Fruit fly (Drosophila melanogaster) whole organism, embryonic: Measurements from ENCODE around the gene gro.
A peak's percentile ranks its signal among the peaks of the same experiment; 100 is the strongest.

Experiments used
- Abd-B ChIP-seq: fragments of 200-800 bp; sonication (Bioruptor generic); optimal IDR thresholded peaks from 2 replicates; lab custom pipeline; 2018; ENCODE audit warnings: missing biosample characterization, mild to moderate bottlenecking, missing genetic modification characterization, moderate library complexity
- Adf1 ChIP-seq: fragments of 200-800 bp; sonication (Bioruptor generic); IDR thresholded peaks from 2 replicates; pipeline ENCODE4 v1.3.6; 2022; ENCODE audit warnings: missing biosample characterization, missing genetic modification characterization
- Asciz ChIP-seq: fragments of 200-800 bp; sonication (Bioruptor generic); optimal IDR thresholded peaks from 2 replicates; lab custom pipeline; 2017; ENCODE audit warnings: missing biosample characterization, mild to moderate bottlenecking, missing genetic modification characterization, missing genetic modification reagents
- Bdp1 ChIP-seq: fragments of 200-800 bp; sonication (Bioruptor generic); optimal IDR thresholded peaks from 3 replicates; lab custom pipeline; 2016; ENCODE audit warnings: missing biosample characterization, missing genetic modification characterization
- CG1024 ChIP-seq: fragments of 200-800 bp; sonication (Bioruptor generic); IDR thresholded peaks from 2 replicates; pipeline ENCODE4 v1.3.6; 2022; ENCODE audit warnings: missing biosample characterization, missing genetic modification characterization
- CG11247 ChIP-seq: fragments of 200-800 bp; sonication (Bioruptor generic); IDR thresholded peaks from 2 replicates; pipeline ENCODE4 v1.3.6; 2022; ENCODE audit warnings: missing biosample characterization, missing genetic modification characterization
- CG11456 ChIP-seq: fragments of 200-800 bp; sonication (Bioruptor generic); IDR thresholded peaks from 3 replicates; pipeline ENCODE4 v1.3.6; 2022; ENCODE audit warnings: missing biosample characterization, missing genetic modification characterization
- CG11695 ChIP-seq: fragments of 200-800 bp; sonication (Bioruptor generic); IDR thresholded peaks from 3 replicates; pipeline ENCODE4 v1.3.6; 2022; ENCODE audit warnings: missing biosample characterization, missing genetic modification characterization
- CG12219 ChIP-seq: fragments of 200-800 bp; sonication (Bioruptor generic); optimal IDR thresholded peaks from 3 replicates; lab custom pipeline; 2018; ENCODE audit warnings: missing biosample characterization, mild to moderate bottlenecking, missing genetic modification characterization
- CG12391 ChIP-seq: fragments of 200-800 bp; sonication (Bioruptor generic); optimal IDR thresholded peaks from 3 replicates; lab custom pipeline; 2018; ENCODE audit warnings: missing biosample characterization, mild to moderate bottlenecking, missing genetic modification characterization, moderate library complexity
- CG15696 ChIP-seq: fragments of 200-800 bp; sonication (Bioruptor generic); optimal IDR thresholded peaks from 2 replicates; lab custom pipeline; 2019; ENCODE audit warnings: missing biosample characterization, mild to moderate bottlenecking, missing genetic modification characterization, moderate library complexity
- CG16779 ChIP-seq: fragments of 200-800 bp; sonication (Bioruptor generic); IDR thresholded peaks from 2 replicates; pipeline ENCODE4 v1.3.6; 2022; ENCODE audit warnings: missing biosample characterization, missing genetic modification characterization
- CG17829 ChIP-seq: fragments of 200-800 bp; optimal IDR thresholded peaks from 2 replicates; lab custom pipeline; 2019; ENCODE audit warnings: missing biosample characterization, mild to moderate bottlenecking, missing genetic modification characterization, moderate library complexity
- CG2199 ChIP-seq: fragments of 200-800 bp; sonication (Bioruptor generic); IDR thresholded peaks from 3 replicates; pipeline ENCODE4 v1.3.6; 2022; ENCODE audit warnings: missing biosample characterization, missing genetic modification characterization
- CG31224 ChIP-seq: fragments of 200-800 bp; sonication (Bioruptor generic); IDR thresholded peaks from 2 replicates; pipeline ENCODE4 v1.3.6; 2022; ENCODE audit warnings: missing biosample characterization, missing genetic modification characterization
- CG31441 ChIP-seq: fragments of 200-800 bp; sonication (Bioruptor generic); IDR thresholded peaks from 2 replicates; pipeline ENCODE4 v1.3.6; 2022; ENCODE audit warnings: missing biosample characterization, missing genetic modification characterization
- CG4404 ChIP-seq: fragments of 200-800 bp; sonication (Bioruptor generic); IDR thresholded peaks from 2 replicates; pipeline ENCODE4 v1.3.6; 2022; ENCODE audit warnings: missing biosample characterization, missing genetic modification characterization
- CG6765 ChIP-seq: fragments of 200-800 bp; sonication (Bioruptor generic); optimal IDR thresholded peaks from 3 replicates; lab custom pipeline; 2017; ENCODE audit warnings: missing biosample characterization, mild to moderate bottlenecking, missing genetic modification characterization
- CG9215 ChIP-seq: fragments of 200-800 bp; sonication (Bioruptor generic); IDR thresholded peaks from 2 replicates; pipeline ENCODE4 v1.3.6; 2022; ENCODE audit warnings: missing biosample characterization, missing genetic modification characterization
- Camta ChIP-seq: fragments of 200-800 bp; sonication (Bioruptor generic); optimal IDR thresholded peaks from 2 replicates; lab custom pipeline; 2016; ENCODE audit warnings: missing biosample characterization, missing genetic modification characterization
- Deaf1 ChIP-seq: fragments of 200-800 bp; optimal IDR thresholded peaks from 3 replicates; lab custom pipeline; 2019; ENCODE audit warnings: missing biosample characterization, mild to moderate bottlenecking, missing genetic modification characterization, moderate library complexity
- Dll ChIP-seq: fragments of 200-800 bp; sonication (Bioruptor generic); IDR thresholded peaks from 4 replicates; pipeline ENCODE4 v1.3.6; 2022; ENCODE audit warnings: missing biosample characterization, missing genetic modification characterization; ENCODE audit not compliant: partially characterized antibody
- Gug ChIP-seq: fragments of 200-800 bp; sonication (Bioruptor generic); IDR thresholded peaks from 4 replicates; pipeline ENCODE4 v1.3.6; 2022; ENCODE audit warnings: missing biosample characterization, missing genetic modification characterization
- HmgZ ChIP-seq: fragments of 200-800 bp; sonication (Bioruptor generic); optimal IDR thresholded peaks from 2 replicates; lab custom pipeline; 2018; ENCODE audit warnings: missing biosample characterization, mild to moderate bottlenecking, missing genetic modification characterization
- Hr78 ChIP-seq, 2 experiments: fragments of 200-800 bp in 1 of 2; fragments of >200 bp in 1 of 2; sonication (Bioruptor generic) in 1 of 2; optimal IDR thresholded peaks; 2 replicates each; lab custom pipeline; 2017 to 2019; ENCODE audit warnings: missing biosample characterization in 2 of 2, missing genetic modification characterization in 2 of 2, mild to moderate bottlenecking in 1 of 2, moderate library complexity in 1 of 2
- PHDP ChIP-seq: fragments of 200-800 bp; sonication (Bioruptor generic); optimal IDR thresholded peaks from 3 replicates; lab custom pipeline; 2018; ENCODE audit warnings: missing biosample characterization, mild to moderate bottlenecking, missing genetic modification characterization, moderate library complexity
- Scr ChIP-seq: fragments of 200-800 bp; sonication (Bioruptor generic); IDR thresholded peaks from 2 replicates; pipeline ENCODE4 v1.3.6; 2022; ENCODE audit warnings: missing biosample characterization, missing genetic modification characterization; ENCODE audit not compliant: partially characterized antibody
- bowl ChIP-seq: fragments of 200-800 bp; sonication (Bioruptor generic); IDR thresholded peaks from 2 replicates; pipeline ENCODE4 v1.3.6; 2022; ENCODE audit warnings: missing biosample characterization, missing genetic modification characterization
- btn ChIP-seq: fragments of 200-800 bp; sonication (Bioruptor generic); optimal IDR thresholded peaks from 2 replicates; lab custom pipeline; 2016; ENCODE audit warnings: missing biosample characterization, missing genetic modification characterization
- cato ChIP-seq: fragments of 200-800 bp; sonication (Bioruptor generic); optimal IDR thresholded peaks from 2 replicates; lab custom pipeline; 2016; ENCODE audit warnings: missing biosample characterization, missing genetic modification characterization, borderline replicate concordance
- chif ChIP-seq, 2 experiments: fragments of 200-800 bp; sonication (Bioruptor generic); optimal IDR thresholded peaks; 3 replicates each; lab custom pipeline; 2016; ENCODE audit warnings: missing biosample characterization in 2 of 2, missing genetic modification characterization in 2 of 2
- dmrt11E ChIP-seq: fragments of 200-800 bp; sonication (Bioruptor generic); optimal IDR thresholded peaks from 3 replicates; lab custom pipeline; 2018; ENCODE audit warnings: missing biosample characterization, mild to moderate bottlenecking, missing genetic modification characterization, moderate library complexity
- fd102C ChIP-seq: fragments of 200-800 bp; sonication (Bioruptor generic); optimal IDR thresholded peaks from 2 replicates; lab custom pipeline; 2018; ENCODE audit warnings: missing biosample characterization, mild to moderate bottlenecking, missing genetic modification characterization, moderate library complexity
- fd64A ChIP-seq: fragments of 200-800 bp; sonication (Bioruptor generic); optimal IDR thresholded peaks from 3 replicates; lab custom pipeline; 2018; ENCODE audit warnings: missing biosample characterization, mild to moderate bottlenecking, missing genetic modification characterization
- gcm ChIP-seq: fragments of 200-800 bp; sonication (Bioruptor generic); optimal IDR thresholded peaks from 2 replicates; lab custom pipeline; 2019; ENCODE audit warnings: missing biosample characterization, mild to moderate bottlenecking, missing genetic modification characterization, moderate library complexity
- gt ChIP-seq: fragments of 200-800 bp; sonication (Bioruptor generic); IDR thresholded peaks from 2 replicates; pipeline ENCODE4 v1.3.6; 2022; ENCODE audit warnings: missing biosample characterization, missing genetic modification characterization
- hbn ChIP-seq: fragments of 200-800 bp; sonication (Bioruptor generic); IDR thresholded peaks from 2 replicates; pipeline ENCODE4 v1.3.6; 2022; ENCODE audit warnings: missing biosample characterization, missing genetic modification characterization; ENCODE audit not compliant: partially characterized antibody
- inv ChIP-seq: fragments of 200-800 bp; sonication (Bioruptor generic); IDR thresholded peaks from 2 replicates; pipeline ENCODE4 v1.3.6; 2022; ENCODE audit warnings: missing biosample characterization, missing genetic modification characterization; ENCODE audit not compliant: partially characterized antibody
- ken ChIP-seq: fragments of 200-800 bp; sonication (Bioruptor generic); IDR thresholded peaks from 3 replicates; pipeline ENCODE4 v1.3.6; 2022; ENCODE audit warnings: missing biosample characterization, missing genetic modification characterization
- lab ChIP-seq: fragments of 200-800 bp; sonication (Bioruptor generic); optimal IDR thresholded peaks from 3 replicates; lab custom pipeline; 2017; ENCODE audit warnings: missing biosample characterization, missing genetic modification characterization, mild to moderate bottlenecking, moderate library complexity, missing genetic modification reagents
- otp ChIP-seq: fragments of 200-800 bp; sonication (Bioruptor generic); IDR thresholded peaks from 3 replicates; pipeline ENCODE4, ENCODE4 v1.3.6; 2022; ENCODE audit warnings: missing biosample characterization, missing genetic modification characterization
- pnt ChIP-seq: fragments of 200-800 bp; sonication (Bioruptor generic); optimal IDR thresholded peaks from 3 replicates; lab custom pipeline; 2016; ENCODE audit warnings: missing biosample characterization, missing genetic modification characterization
- pros ChIP-seq: fragments of 200-800 bp; sonication (Bioruptor generic); optimal IDR thresholded peaks from 3 replicates; lab custom pipeline; 2019; ENCODE audit warnings: missing biosample characterization, mild to moderate bottlenecking, missing genetic modification characterization, moderate library complexity
- sd ChIP-seq: fragments of 200-800 bp; sonication (Bioruptor generic); optimal IDR thresholded peaks from 3 replicates; lab custom pipeline; 2018; ENCODE audit warnings: missing biosample characterization, mild to moderate bottlenecking, missing genetic modification characterization, moderate library complexity
- seq ChIP-seq: fragments of 200-800 bp; sonication (Bioruptor generic); IDR thresholded peaks from 2 replicates; pipeline ENCODE4 v1.3.6; 2022; ENCODE audit warnings: missing biosample characterization, missing genetic modification characterization
- sug ChIP-seq: fragments of 200-800 bp; optimal IDR thresholded peaks from 2 replicates; lab custom pipeline; 2019; ENCODE audit warnings: missing biosample characterization, mild to moderate bottlenecking, missing genetic modification characterization, moderate library complexity
- tap ChIP-seq: fragments of 200-800 bp; optimal IDR thresholded peaks from 3 replicates; lab custom pipeline; 2019; ENCODE audit warnings: missing biosample characterization, mild to moderate bottlenecking, missing genetic modification characterization, moderate library complexity
- tna ChIP-seq: fragments of 200-800 bp; sonication (Bioruptor generic); IDR thresholded peaks from 2 replicates; pipeline ENCODE4 v1.3.6; 2022; ENCODE audit warnings: missing biosample characterization, missing genetic modification characterization; ENCODE audit not compliant: partially characterized antibody
- trh ChIP-seq: fragments of 200-800 bp; sonication (Bioruptor generic); optimal IDR thresholded peaks from 2 replicates; lab custom pipeline; 2016; ENCODE audit warnings: missing biosample characterization, missing genetic modification characterization
- usp ChIP-seq: fragments of >200 bp; optimal IDR thresholded peaks from 2 replicates; lab custom pipeline; 2017; ENCODE audit warnings: missing biosample characterization, missing genetic modification characterization
- wdn ChIP-seq: fragments of 200-800 bp; sonication (Bioruptor generic); IDR thresholded peaks from 2 replicates; pipeline ENCODE4 v1.3.6; 2022; ENCODE audit warnings: missing biosample characterization, missing genetic modification characterization

gro gene

DNA sequence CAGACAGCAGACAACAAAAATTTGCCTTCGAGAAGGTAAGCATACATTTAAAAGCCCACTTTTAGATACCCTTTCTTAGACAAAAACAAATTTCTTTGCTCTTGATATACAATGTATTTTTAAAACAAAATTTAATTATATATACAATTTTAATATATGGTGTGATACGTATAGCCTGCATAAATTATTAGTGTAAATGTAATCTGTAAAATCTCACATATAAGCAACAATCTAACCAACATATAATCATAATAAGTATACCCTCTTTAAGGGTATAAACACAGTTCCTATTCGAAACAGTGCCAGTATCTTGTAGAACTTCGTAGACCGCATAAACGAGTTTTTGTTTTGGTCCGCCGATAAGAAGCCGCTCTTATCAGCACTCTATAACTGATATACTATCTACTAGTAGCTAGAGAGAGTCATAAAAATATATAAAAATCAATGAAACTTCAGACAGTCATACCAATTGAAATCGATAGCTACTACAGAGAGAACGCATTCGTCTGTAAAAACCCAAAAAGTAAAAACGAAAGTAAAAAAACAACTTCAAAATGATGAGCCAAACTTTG, 27.2 kb upstream of the gro start, which contains the start of gene Kaz-m1 (continued):
- TF ChIP-seq bowl (GFP tag; lab: Robert Waterston, UW), result no peak
- no peak for TF ChIP-seq gt (GFP tag; lab: Robert Waterston, UW)
- no peak for TF ChIP-seq CG16779 (GFP tag; lab: Robert Waterston, UW)
- no peak for TF ChIP-seq usp (GFP tag; lab: Kevin White, UChicago)
- peak; percentile 58 for TF ChIP-seq gcm (GFP tag; lab: Kevin White, UChicago)
- TF ChIP-seq fd64A, result no peak
- TF ChIP-seq CG12391 (tag; lab: Kevin White, UChicago), result peak; percentile 69
- TF ChIP-seq dmrt11E, result peak; percentile 73
- TF ChIP-seq Abd-B (GFP tag; lab: Kevin White, UChicago), result no peak
- TF ChIP-seq CG11695, result peak; percentile 59; the same call in 1 of the 3 replicates
- no peak for TF ChIP-seq CG31224 (GFP tag; lab: Robert Waterston, UW)
- TF ChIP-seq PHDP (tag; lab: Kevin White, UChicago), result peak; percentile 69
- no peak for TF ChIP-seq chif (GFP tag; optimal IDR thresholded peaks at IDR 0.05; lab: Kevin White, UChicago)
- peak; percentile 51 for TF ChIP-seq CG15696 (tag; lab: Kevin White, UChicago)
- no peak for TF ChIP-seq hbn (GFP tag; lab: Robert Waterston, UW)
- no peak for TF ChIP-seq otp (GFP tag; lab: Robert Waterston, UW)
- no peak for TF ChIP-seq cato
- TF ChIP-seq CG11456 (GFP tag; lab: Robert Waterston, UW), result no peak
- no peak for TF ChIP-seq CG11247
- TF ChIP-seq HmgZ (tag; lab: Kevin White, UChicago), result peak; percentile 39
- TF ChIP-seq CG6765, result peak; percentile 1
- TF ChIP-seq CG1024, result no peak
- TF ChIP-seq CG2199 (GFP tag; lab: Robert Waterston, UW), result no peak
- no peak for TF ChIP-seq tna (GFP tag; lab: Robert Waterston, UW)
- peak; percentile 64 for TF ChIP-seq CG17829 (tag; lab: Kevin White, UChicago)
- no peak for TF ChIP-seq Scr
- no peak for TF ChIP-seq trh
- TF ChIP-seq Hr78 (GFP tag; optimal IDR thresholded peaks at IDR 0.05; lab: Kevin White, UChicago), result peak in 1 of 2 experiments; percentile 22
- peak; percentile 79 for TF ChIP-seq CG31441 (GFP tag; lab: Robert Waterston, UW)
- no peak for TF ChIP-seq btn (GFP tag; lab: Kevin White, UChicago)
- TF ChIP-seq lab, result peak; percentile 43
- no peak for TF ChIP-seq Dll (GFP tag; lab: Robert Waterston, UW)
- no peak for TF ChIP-seq Gug (GFP tag; lab: Robert Waterston, UW)
- no peak for TF ChIP-seq Adf1 (GFP tag; lab: Robert Waterston, UW)
- no peak for TF ChIP-seq pros (GFP tag; lab: Kevin White, UChicago)
- TF ChIP-seq ken, result no peak
- TF ChIP-seq Bdp1 (GFP tag; lab: Kevin White, UChicago), result no peak
- TF ChIP-seq Deaf1 (tag; lab: Kevin White, UChicago), result peak; percentile 56
- peak; percentile 59 for TF ChIP-seq tap (tag; lab: Kevin White, UChicago)
- TF ChIP-seq CG9215 (GFP tag; lab: Robert Waterston, UW), result no peak
- no peak for TF ChIP-seq sd (tag; lab: Kevin White, UChicago)
- peak; percentile 57 for TF ChIP-seq sug (tag; lab: Kevin White, UChicago)
- TF ChIP-seq Asciz (GFP tag; lab: Kevin White, UChicago), result no peak
- TF ChIP-seq Camta (GFP tag; lab: Kevin White, UChicago), result no peak
- no peak for TF ChIP-seq pnt (GFP tag; lab: Kevin White, UChicago)
- no peak for TF ChIP-seq inv (GFP tag; lab: Robert Waterston, UW)
- TF ChIP-seq fd102C (GFP tag; lab: Kevin White, UChicago), result no peak
- no peak for TF ChIP-seq seq (GFP tag; lab: Robert Waterston, UW)
- no peak for TF ChIP-seq CG12219 (GFP tag; lab: Kevin White, UChicago)
- TF ChIP-seq CG4404 (GFP tag; lab: Robert Waterston, UW), result no peak
- no peak for TF ChIP-seq wdn
